Worm (Caenorhabditis elegans) whole organism, L4 larva: ENCODE results near the gene C16C8.18.

Experiments used
- R02D3.7 ChIP-seq: fragments of 150-350 bp; sonication (generic microtip); optimal IDR thresholded peaks from 3 replicates; lab custom pipeline; 2014; ENCODE audit warnings: missing biosample characterization, missing genetic modification characterization
- aha-1 ChIP-seq: fragments of 150-350 bp; peaks from one replicate; lab custom pipeline; 2014; ENCODE audit warnings: missing biosample characterization, missing genetic modification characterization
- aly-2 ChIP-seq: sonication (generic microtip); optimal IDR thresholded peaks from 2 replicates; lab custom pipeline; 2018; ENCODE audit warnings: missing biosample characterization, missing genetic modification characterization
- ceh-32 ChIP-seq: sonication (generic microtip); optimal IDR thresholded peaks from 2 replicates; lab custom pipeline; 2016; ENCODE audit warnings: mild to moderate bottlenecking, missing genetic modification characterization, missing compliant biosample characterization; ENCODE audit not compliant: poor library complexity
- ces-1 ChIP-seq: fragments of 150-350 bp; sonication (generic microtip); optimal IDR thresholded peaks from 4 replicates; lab custom pipeline; 2014; ENCODE audit warnings: missing biosample characterization, missing genetic modification reagents, missing genetic modification characterization
- fkh-10 ChIP-seq: fragments of 150-350 bp; optimal IDR thresholded peaks from 2 replicates; lab custom pipeline; 2014; ENCODE audit warnings: missing biosample characterization, missing genetic modification reagents, missing genetic modification characterization
- fos-1 ChIP-seq: fragments of 150-350 bp; optimal IDR thresholded peaks from 2 replicates; lab custom pipeline; 2014; ENCODE audit warnings: missing biosample characterization, missing genetic modification characterization
- nhr-111 ChIP-seq: fragments of 200-800 bp; sonication (Bioruptor generic); optimal IDR thresholded peaks from 2 replicates; lab custom pipeline; 2018; ENCODE audit warnings: mild to moderate bottlenecking, missing genetic modification characterization, missing compliant biosample characterization
- pha-4 ChIP-seq, 2 experiments: fragments of 150-350 bp in 1 of 2; fragments of 200-800 bp in 1 of 2; sonication (Bioruptor generic) in 1 of 2; IDR thresholded peaks in 1 of 2; optimal IDR thresholded peaks in 1 of 2; 2 replicates each; pipeline versions ENCODE4 v1.3.6 to Lab custom; 2014 to 2022; ENCODE audit warnings: missing genetic modification characterization in 2 of 2, missing genetic modification reagents in 2 of 2, missing biosample characterization in 1 of 2, missing compliant biosample characterization in 1 of 2
- snpc-4 ChIP-seq: fragments of 150-350 bp; optimal IDR thresholded peaks from 2 replicates; lab custom pipeline; 2014; ENCODE audit warnings: missing biosample characterization, missing genetic modification characterization
- unc-62 ChIP-seq, 3 experiments: fragments of 150-350 bp in 1 of 3; sonication (generic microtip); optimal IDR thresholded peaks in 2 of 3; peaks in 1 of 3; 1 replicate in 1 of 3; 2 replicates in 2 of 3; lab custom pipeline; 2014 to 2017; ENCODE audit warnings: missing biosample characterization in 3 of 3, missing genetic modification characterization in 3 of 3, missing genetic modification reagents in 3 of 3, missing genotype in 1 of 3
- ztf-11 ChIP-seq: fragments of 150-350 bp; optimal IDR thresholded peaks from 2 replicates; lab custom pipeline; 2014; ENCODE audit warnings: missing biosample characterization, missing genetic modification characterization

- TF ChIP-seq ces-1 (GFP tag; lab: Kevin White, UChicago) (no peak), aha-1 (tag; lab: Kevin White, UChicago) (no peak), unc-62 (GFP tag; optimal IDR thresholded peaks at IDR 0.05 in 1 of 2; lab: Kevin White, UChicago) (no peak), unc-62 (tag; optimal IDR thresholded peaks at IDR 0.05; lab: Kevin White, UChicago) (no peak), aly-2 (tag; lab: Kevin White, UChicago) (no peak), pha-4 (GFP tag; IDR thresholded peaks at IDR 0.05; lab: Robert Waterston, UW) (no peak), pha-4 (tag; optimal IDR thresholded peaks at IDR 0.05; lab: Kevin White, UChicago) (no peak), R02D3.7 (no peak), ceh-32 (tag; lab: Kevin White, UChicago) (no peak), fos-1 (tag; lab: Kevin White, UChicago) (no peak), ztf-11 (tag; lab: Kevin White, UChicago) (no peak), nhr-111 (GFP tag; lab: Kevin White, UChicago) (no peak), snpc-4 (tag; lab: Kevin White, UChicago) (no peak), fkh-10 (GFP tag; lab: Kevin White, UChicago) (no peak)
These were observed at the start of gene C16C8.18 for ce11 chrII:3429400-3429799.
